Worm (Caenorhabditis elegans): Measurements from ENCODE around the gene fipr-20.

DNA sequence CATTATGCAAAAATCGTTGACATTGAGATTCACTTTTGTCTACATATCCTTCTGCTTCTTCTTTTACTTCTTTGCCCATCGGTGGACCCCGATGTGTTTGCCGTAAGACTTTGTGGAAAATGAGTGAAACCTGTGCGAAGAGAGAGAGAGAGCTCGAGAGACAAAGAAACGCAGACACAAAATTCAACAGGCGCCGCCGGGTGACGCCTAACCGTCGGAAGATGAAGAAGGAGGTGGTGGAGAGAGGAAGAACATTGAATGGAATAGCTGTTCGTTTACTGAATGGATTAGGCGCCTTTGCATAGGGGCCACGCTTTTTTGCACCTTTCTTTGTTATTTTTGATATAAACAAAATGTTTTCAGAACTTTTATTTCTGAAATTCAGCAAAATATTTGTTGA is 44.8 kb upstream of the fipr-20 start:
- no peak for TF ChIP-seq lin-15B (tag; optimal IDR thresholded peaks at IDR 0.05)
- no peak for TF ChIP-seq ZK546.5 (tag; optimal IDR thresholded peaks at IDR 0.05)

All from whole organism, L4 larva.